Fruit fly (Drosophila melanogaster): ENCODE data around the gene Amacr.

DNA sequence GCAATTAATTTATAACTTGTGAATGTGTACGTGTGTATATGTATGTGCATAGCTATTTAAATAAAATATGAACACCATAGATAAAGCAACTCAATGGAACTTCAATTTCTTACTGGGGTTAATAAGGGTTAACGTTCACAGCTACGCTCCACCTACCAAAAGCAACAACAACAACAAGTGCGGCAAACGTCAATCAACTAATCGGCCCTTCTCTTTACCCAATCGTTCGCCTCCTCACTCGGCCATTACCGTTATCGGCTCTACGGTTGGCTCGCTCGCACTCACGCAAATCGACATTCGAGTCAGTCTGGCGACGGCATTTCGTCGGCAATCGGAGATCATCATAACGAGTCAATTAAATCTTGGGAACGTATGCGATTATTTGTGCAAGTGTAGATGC is 30.9 kb upstream of the Amacr start:
- TF ChIP-seq h (optimal IDR thresholded peaks at IDR 0.05) (no peak), Sin3A (optimal IDR thresholded peaks at IDR 0.05) (no peak), Myc (optimal IDR thresholded peaks at IDR 0.05) (no peak), psq (optimal IDR thresholded peaks at IDR 0.05) (no peak), ttk (optimal IDR thresholded peaks at IDR 0.05) (no peak), insv (optimal IDR thresholded peaks at IDR 0.05) (no peak)
